Fruit fly (Drosophila melanogaster) whole organism, embryonic: Measurements from ENCODE around the gene bmm.

Experiments
- Bteb2 ChIP-seq: fragments of 200-800 bp; sonication (Bioruptor generic); optimal IDR thresholded peaks from 2 replicates; lab custom pipeline; 2016; ENCODE audit warnings: missing biosample characterization, missing genetic modification characterization
- CG11695 ChIP-seq: fragments of 200-800 bp; sonication (Bioruptor generic); IDR thresholded peaks from 3 replicates; pipeline ENCODE4 v1.3.6; 2022; ENCODE audit warnings: missing biosample characterization, missing genetic modification characterization
- CG12219 ChIP-seq: fragments of 200-800 bp; sonication (Bioruptor generic); optimal IDR thresholded peaks from 3 replicates; lab custom pipeline; 2018; ENCODE audit warnings: missing biosample characterization, mild to moderate bottlenecking, missing genetic modification characterization
- CG12659 ChIP-seq: fragments of 200-800 bp; sonication (Bioruptor generic); optimal IDR thresholded peaks from 3 replicates; lab custom pipeline; 2017; ENCODE audit warnings: mild to moderate bottlenecking, missing biosample characterization, missing genetic modification reagents, missing genetic modification characterization
- CG14050 ChIP-seq: fragments of 200-800 bp; sonication (Bioruptor generic); IDR thresholded peaks from 3 replicates; pipeline ENCODE4 v1.3.6; 2022; ENCODE audit warnings: missing biosample characterization, missing genetic modification characterization
- CG18262 ChIP-seq: fragments of 200-800 bp; optimal IDR thresholded peaks from 3 replicates; lab custom pipeline; 2019; ENCODE audit warnings: missing biosample characterization, mild to moderate bottlenecking, missing genetic modification characterization, moderate library complexity
- CG1832 ChIP-seq: fragments of 200-800 bp; sonication (Bioruptor generic); optimal IDR thresholded peaks from 2 replicates; lab custom pipeline; 2017; ENCODE audit warnings: missing biosample characterization, mild to moderate bottlenecking, missing genetic modification characterization, inconsistent platforms
- CG18599 ChIP-seq: fragments of 200-800 bp; sonication (Bioruptor generic); optimal IDR thresholded peaks from 3 replicates; lab custom pipeline; 2017; ENCODE audit warnings: missing biosample characterization, missing genetic modification characterization, mild to moderate bottlenecking, moderate library complexity, missing genetic modification reagents
- CG2116 ChIP-seq: fragments of 200-800 bp; sonication (Bioruptor generic); optimal IDR thresholded peaks from 3 replicates; lab custom pipeline; 2018; ENCODE audit warnings: missing biosample characterization, mild to moderate bottlenecking, missing genetic modification characterization
- CG30020 ChIP-seq: fragments of 200-800 bp; optimal IDR thresholded peaks from 2 replicates; lab custom pipeline; 2019; ENCODE audit warnings: missing biosample characterization, mild to moderate bottlenecking, missing genetic modification characterization, moderate library complexity
- CG3065 ChIP-seq: fragments of 200-800 bp; sonication (Bioruptor generic); optimal IDR thresholded peaks from 2 replicates; lab custom pipeline; 2016; ENCODE audit warnings: missing biosample characterization, missing genetic modification characterization
- CG33213 ChIP-seq: fragments of 200-800 bp; sonication (Bioruptor generic); optimal IDR thresholded peaks from 3 replicates; lab custom pipeline; 2016; ENCODE audit warnings: missing biosample characterization, missing genetic modification characterization
- CG34422 ChIP-seq: fragments of 200-800 bp; sonication (Bioruptor generic); IDR thresholded peaks from 3 replicates; pipeline ENCODE4 v1.3.6; 2022; ENCODE audit warnings: missing biosample characterization, missing genetic modification characterization
- CG3838 ChIP-seq: fragments of 200-800 bp; sonication (Bioruptor generic); optimal IDR thresholded peaks from 3 replicates; lab custom pipeline; 2016; ENCODE audit warnings: missing biosample characterization, missing genetic modification characterization
- CG4360 ChIP-seq: fragments of 200-800 bp; sonication (Bioruptor generic); IDR thresholded peaks from 2 replicates; pipeline ENCODE4 v1.3.6; 2022; ENCODE audit warnings: missing biosample characterization, missing genetic modification characterization
- CG8281 ChIP-seq: fragments of 200-800 bp; sonication (Bioruptor generic); optimal IDR thresholded peaks from 2 replicates; lab custom pipeline; 2018; ENCODE audit warnings: missing biosample characterization, mild to moderate bottlenecking, missing genetic modification characterization, moderate library complexity
- CG8765 ChIP-seq: fragments of 200-800 bp; sonication (Bioruptor generic); IDR thresholded peaks from 2 replicates; pipeline ENCODE4 v1.3.6; 2022; ENCODE audit warnings: missing biosample characterization, missing genetic modification characterization
- Dbx ChIP-seq: fragments of 200-800 bp; sonication (Bioruptor generic); IDR thresholded peaks from 3 replicates; pipeline ENCODE4 v1.3.6; 2022; ENCODE audit warnings: missing biosample characterization, missing genetic modification characterization
- Dref ChIP-seq: fragments of 200-800 bp; sonication (Bioruptor generic); IDR thresholded peaks from 2 replicates; pipeline ENCODE4 v1.3.6; 2022; ENCODE audit warnings: missing biosample characterization, missing genetic modification characterization
- ERR ChIP-seq: fragments of 200-800 bp; sonication (Bioruptor generic); optimal IDR thresholded peaks from 2 replicates; lab custom pipeline; 2016; ENCODE audit warnings: missing biosample characterization, missing genetic modification characterization
- H2.0 ChIP-seq: fragments of 200-800 bp; sonication (Bioruptor generic); IDR thresholded peaks from 2 replicates; pipeline ENCODE4 v1.3.6; 2022; ENCODE audit warnings: missing biosample characterization, missing genetic modification characterization
- Hey ChIP-seq: fragments of 200-800 bp; sonication (Bioruptor generic); optimal IDR thresholded peaks from 3 replicates; lab custom pipeline; 2018; ENCODE audit warnings: missing biosample characterization, mild to moderate bottlenecking, missing genetic modification characterization
- NFAT ChIP-seq: fragments of 200-800 bp; sonication (Bioruptor generic); IDR thresholded peaks from 2 replicates; pipeline ENCODE4 v1.3.6; 2022; ENCODE audit warnings: missing biosample characterization, missing genetic modification characterization
- NK7.1 ChIP-seq: fragments of 200-800 bp; sonication (Bioruptor generic); optimal IDR thresholded peaks from 3 replicates; lab custom pipeline; 2016; ENCODE audit warnings: missing biosample characterization, missing genetic modification characterization
- NfI ChIP-seq: fragments of 200-800 bp; sonication (Bioruptor generic); optimal IDR thresholded peaks from 3 replicates; lab custom pipeline; 2018; ENCODE audit warnings: missing biosample characterization, mild to moderate bottlenecking, missing genetic modification characterization, moderate library complexity
- Side ChIP-seq: fragments of 200-800 bp; sonication (Bioruptor generic); optimal IDR thresholded peaks from 2 replicates; lab custom pipeline; 2016; ENCODE audit warnings: missing biosample characterization, missing genetic modification characterization
- Sry-β ChIP-seq: fragments of 200-800 bp; sonication (Bioruptor generic); optimal IDR thresholded peaks from 2 replicates; lab custom pipeline; 2018; ENCODE audit warnings: missing biosample characterization, mild to moderate bottlenecking, missing genetic modification characterization, moderate library complexity
- Taf1 ChIP-seq: fragments of 200-800 bp; sonication (Bioruptor generic); IDR thresholded peaks from 2 replicates; pipeline ENCODE4 v1.3.6; 2022; ENCODE audit warnings: missing biosample characterization, missing genetic modification characterization
- ash1 ChIP-seq: fragments of 200-800 bp; sonication (Bioruptor generic); optimal IDR thresholded peaks from 2 replicates; lab custom pipeline; 2018; ENCODE audit warnings: missing biosample characterization, mild to moderate bottlenecking, missing genetic modification characterization
- crp ChIP-seq, 2 experiments: fragments of 200-800 bp; sonication (Bioruptor generic); optimal IDR thresholded peaks; 2 replicates in 1 of 2; 3 replicates in 1 of 2; lab custom pipeline; 2017; ENCODE audit warnings: missing biosample characterization in 2 of 2, missing genetic modification characterization in 2 of 2, mild to moderate bottlenecking in 1 of 2, moderate library complexity in 1 of 2
- danr ChIP-seq: fragments of 200-800 bp; sonication (Bioruptor generic); IDR thresholded peaks from 2 replicates; pipeline ENCODE4 v1.3.6; 2022; ENCODE audit warnings: missing biosample characterization, missing genetic modification characterization
- ems ChIP-seq: fragments of 200-800 bp; sonication (Bioruptor generic); optimal IDR thresholded peaks from 3 replicates; lab custom pipeline; 2016; ENCODE audit warnings: missing biosample characterization, missing genetic modification characterization
- ewg ChIP-seq: fragments of 200-800 bp; sonication (Bioruptor generic); optimal IDR thresholded peaks from 3 replicates; lab custom pipeline; 2017; ENCODE audit warnings: mild to moderate bottlenecking, missing biosample characterization, missing genetic modification reagents, missing genetic modification characterization
- gcm ChIP-seq: fragments of 200-800 bp; sonication (Bioruptor generic); optimal IDR thresholded peaks from 2 replicates; lab custom pipeline; 2019; ENCODE audit warnings: missing biosample characterization, mild to moderate bottlenecking, missing genetic modification characterization, moderate library complexity
- kah ChIP-seq: fragments of 200-800 bp; sonication (Bioruptor generic); optimal IDR thresholded peaks from 2 replicates; lab custom pipeline; 2018; ENCODE audit warnings: missing biosample characterization, mild to moderate bottlenecking, missing genetic modification characterization
- nau ChIP-seq: fragments of 200-800 bp; sonication (Bioruptor generic); optimal IDR thresholded peaks from 3 replicates; lab custom pipeline; 2017; ENCODE audit warnings: missing biosample characterization, mild to moderate bottlenecking, missing genetic modification characterization, missing genetic modification reagents
- nerfin-1 ChIP-seq: fragments of 200-800 bp; sonication (Bioruptor generic); optimal IDR thresholded peaks from 3 replicates; lab custom pipeline; 2019; ENCODE audit warnings: missing biosample characterization, mild to moderate bottlenecking, missing genetic modification characterization, moderate library complexity
- nerfin-2 ChIP-seq: fragments of 200-800 bp; sonication (Bioruptor generic); IDR thresholded peaks from 2 replicates; pipeline ENCODE4 v1.3.6; 2022; ENCODE audit warnings: missing biosample characterization, missing genetic modification characterization; ENCODE audit not compliant: partially characterized antibody
- otp ChIP-seq: fragments of 200-800 bp; sonication (Bioruptor generic); IDR thresholded peaks from 3 replicates; pipeline ENCODE4, ENCODE4 v1.3.6; 2022; ENCODE audit warnings: missing biosample characterization, missing genetic modification characterization
- pan ChIP-seq, 4 experiments: fragments of >200 bp in 3 of 4; fragments of 200-800 bp in 1 of 4; sonication (Bioruptor generic) in 1 of 4; optimal IDR thresholded peaks in 3 of 4; IDR thresholded peaks in 1 of 4; 2 replicates each; pipeline versions ENCODE4 v1.3.6 to Lab custom; 2017 to 2022; ENCODE audit warnings: missing biosample characterization in 2 of 4, missing genetic modification characterization in 2 of 4, mixed read lengths in 1 of 4
- pho ChIP-seq: fragments of 200-800 bp; sonication (Bioruptor generic); optimal IDR thresholded peaks from 2 replicates; lab custom pipeline; 2016; ENCODE audit warnings: missing biosample characterization, missing genetic modification characterization
- phol ChIP-seq: fragments of 200-800 bp; sonication (Bioruptor generic); optimal IDR thresholded peaks from 3 replicates; lab custom pipeline; 2018; ENCODE audit warnings: missing biosample characterization, mild to moderate bottlenecking, missing genetic modification characterization, moderate library complexity
- schlank ChIP-seq: fragments of 200-800 bp; sonication (Bioruptor generic); optimal IDR thresholded peaks from 2 replicates; lab custom pipeline; 2018; ENCODE audit warnings: missing biosample characterization, mild to moderate bottlenecking, missing genetic modification characterization
- slou ChIP-seq: fragments of 200-800 bp; sonication (Bioruptor generic); optimal IDR thresholded peaks from 3 replicates; lab custom pipeline; 2016; ENCODE audit warnings: missing biosample characterization, missing genetic modification characterization
- tgo ChIP-seq: fragments of 200-800 bp; sonication (Bioruptor generic); IDR thresholded peaks from 3 replicates; pipeline ENCODE4 v1.3.6; 2022; ENCODE audit warnings: missing biosample characterization, missing genetic modification characterization
- wor ChIP-seq: fragments of 200-800 bp; sonication (Bioruptor generic); IDR thresholded peaks from 2 replicates; pipeline ENCODE4 v1.3.6; 2022; ENCODE audit warnings: missing biosample characterization, missing genetic modification characterization
- z ChIP-seq: fragments of 200-800 bp; sonication (Bioruptor generic); IDR thresholded peaks from 3 replicates; pipeline ENCODE4 v1.3.6; 2022; ENCODE audit warnings: missing biosample characterization, missing genetic modification characterization
- zf30C ChIP-seq: fragments of 200-800 bp; sonication (Bioruptor generic); optimal IDR thresholded peaks from 3 replicates; lab custom pipeline; 2018; ENCODE audit warnings: missing biosample characterization, mild to moderate bottlenecking, missing genetic modification characterization
- zfh2 ChIP-seq: fragments of 200-800 bp; sonication (Bioruptor generic); optimal IDR thresholded peaks from 2 replicates; lab custom pipeline; 2016; ENCODE audit warnings: missing biosample characterization, missing genetic modification characterization

The bmm gene

dm6 chr3L:14759097-14759795, 27.0 kb downstream of the bmm start (continued):
- TF ChIP-seq schlank (tag; lab: Kevin White, UChicago) (peak; percentile 99), Sry-β (GFP tag; lab: Kevin White, UChicago) (peak; percentile 77), CG33213 (peak; percentile 97), CG3838 (GFP tag; lab: Kevin White, UChicago) (peak; percentile 98), CG4360 (GFP tag; lab: Robert Waterston, UW) (peak; percentile 88), ERR (peak; percentile 98), Dbx (GFP tag; lab: Robert Waterston, UW) (peak; percentile 100), ash1 (GFP tag; lab: Kevin White, UChicago) (peak; percentile 95), CG8765 (peak; percentile 99), NFAT (peak; percentile 99), tgo (GFP tag; lab: Robert Waterston, UW) (peak; percentile 100), NK7.1 (peak; percentile 99), pho (GFP tag; lab: Kevin White, UChicago) (peak; percentile 100), zf30C (GFP tag; lab: Kevin White, UChicago) (peak; percentile 69), kah (peak; percentile 99), ewg (GFP tag; lab: Kevin White, UChicago) (peak; percentile 99), CG12659 (GFP tag; lab: Kevin White, UChicago) (peak; percentile 100), CG30020 (tag; lab: Kevin White, UChicago) (peak; percentile 94), CG3065 (GFP tag; lab: Kevin White, UChicago) (peak; percentile 99), pan (optimal IDR thresholded peaks at IDR 0.05; lab: Kevin White, UChicago) (no peak), pan (GFP tag; optimal IDR thresholded peaks at IDR 0.05 in 1 of 2, IDR thresholded peaks at IDR 0.05 in 1 of 2) (peak in 1 of 2 experiments; percentile 99), CG11695 (GFP tag; lab: Robert Waterston, UW) (peak; percentile 100), Hey (tag; lab: Kevin White, UChicago) (peak; percentile 98), Taf1 (GFP tag; lab: Robert Waterston, UW) (peak; percentile 100), NfI (GFP tag; lab: Kevin White, UChicago) (peak; percentile 100), CG18599 (GFP tag; lab: Kevin White, UChicago) (peak; percentile 100), CG18262 (peak; percentile 100), z (GFP tag; lab: Robert Waterston, UW) (peak; percentile 94), CG1832 (peak; percentile 11), CG2116 (GFP tag; lab: Kevin White, UChicago) (peak; percentile 94), slou (peak; percentile 100), H2.0 (GFP tag; lab: Robert Waterston, UW) (peak; percentile 99), CG12219 (GFP tag; lab: Kevin White, UChicago) (peak; percentile 99), gcm (GFP tag; lab: Kevin White, UChicago) (peak; percentile 100), crp (GFP tag; optimal IDR thresholded peaks at IDR 0.05; lab: Kevin White, UChicago) (peak; percentile 22 to 79), CG8281 (tag; lab: Kevin White, UChicago) (peak; percentile 97), nau (GFP tag; lab: Kevin White, UChicago) (peak; percentile 100), CG34422 (GFP tag; lab: Robert Waterston, UW) (peak; percentile 99), ems (GFP tag; lab: Kevin White, UChicago) (peak; percentile 99), Side (peak; percentile 99), nerfin-1 (peak; percentile 99), wor (GFP tag; lab: Robert Waterston, UW) (peak; percentile 100), zfh2 (GFP tag; lab: Kevin White, UChicago) (peak; percentile 99), Dref (GFP tag; lab: Robert Waterston, UW) (peak; percentile 54), nerfin-2 (GFP tag; lab: Robert Waterston, UW) (peak; percentile 46; the same call in 1 of the 2 replicates), phol (tag; lab: Kevin White, UChicago) (peak; percentile 100), Bteb2 (GFP tag; lab: Kevin White, UChicago) (peak; percentile 99), otp (GFP tag; lab: Robert Waterston, UW) (peak; percentile 99), CG14050 (GFP tag; lab: Robert Waterston, UW) (peak; percentile 99), danr (GFP tag; lab: Robert Waterston, UW) (peak; percentile 100)
